Fruit fly (Drosophila melanogaster): Measurements from ENCODE around the gene CG43693.

CG43693 gene

DNA sequence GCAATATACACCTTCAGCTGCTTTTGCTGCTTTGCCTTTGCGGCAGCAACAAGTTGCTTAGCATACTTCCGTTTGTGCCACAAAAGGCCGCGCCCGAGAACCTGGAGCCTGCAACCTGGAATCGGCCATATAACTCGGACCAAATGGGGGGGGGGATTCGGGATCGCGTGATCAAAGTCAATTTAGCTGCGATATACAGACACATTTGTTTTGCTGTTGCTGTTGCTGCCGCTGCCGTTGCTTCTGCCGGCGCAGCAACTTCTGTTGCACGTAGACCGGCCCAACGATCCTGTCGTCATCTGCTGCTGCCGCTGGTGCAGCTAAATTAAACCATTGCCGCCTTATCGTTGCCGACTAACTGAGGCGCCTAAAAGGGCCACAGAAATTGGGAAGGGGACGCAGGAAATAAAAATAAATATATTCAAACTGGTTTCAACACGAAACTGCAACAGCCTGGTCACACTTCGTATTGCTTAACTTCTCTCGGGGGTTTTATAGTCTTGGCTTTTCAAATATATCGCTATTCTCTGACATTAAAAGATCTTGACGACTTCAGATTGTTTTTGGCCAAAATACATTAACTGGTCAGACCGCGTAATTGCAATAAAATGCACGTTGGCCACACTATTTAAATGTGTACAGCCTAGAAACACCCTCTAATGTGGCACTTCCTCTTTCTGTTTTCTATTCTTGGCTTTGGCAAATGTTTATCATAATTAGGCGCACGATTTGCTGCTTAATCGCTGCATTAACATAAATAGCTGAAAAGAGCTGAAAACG is 59.7 kb downstream of the CG43693 start:
- no peak for TF ChIP-seq noc (tag; optimal IDR thresholded peaks at IDR 0.05)

DNA sequence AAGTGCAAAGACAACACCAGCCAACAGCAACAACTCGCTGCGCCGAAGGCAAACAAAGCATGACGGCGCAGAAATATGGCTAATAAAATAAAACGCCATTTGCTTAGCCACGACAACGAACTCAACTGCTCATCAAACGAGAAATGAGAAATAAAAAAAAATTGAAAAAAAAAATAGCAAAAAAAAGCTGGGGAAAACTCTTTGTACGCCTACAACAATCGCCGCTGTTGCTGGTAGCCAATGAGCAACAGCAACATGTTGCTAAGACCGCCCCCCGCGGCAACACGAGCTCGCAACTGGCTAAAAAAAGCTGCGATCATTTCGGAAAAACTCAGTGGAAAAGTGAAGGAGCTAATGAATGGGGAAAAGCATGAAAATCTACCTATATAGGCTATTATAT is 61.3 kb downstream of the CG43693 start:
- TF ChIP-seq noc (tag; optimal IDR thresholded peaks at IDR 0.05) = no peak

dm6 chr3L:10989305-10989704 is 61.9 kb downstream of the CG43693 start:
- no peak for TF ChIP-seq noc (tag; optimal IDR thresholded peaks at IDR 0.05)

DNA sequence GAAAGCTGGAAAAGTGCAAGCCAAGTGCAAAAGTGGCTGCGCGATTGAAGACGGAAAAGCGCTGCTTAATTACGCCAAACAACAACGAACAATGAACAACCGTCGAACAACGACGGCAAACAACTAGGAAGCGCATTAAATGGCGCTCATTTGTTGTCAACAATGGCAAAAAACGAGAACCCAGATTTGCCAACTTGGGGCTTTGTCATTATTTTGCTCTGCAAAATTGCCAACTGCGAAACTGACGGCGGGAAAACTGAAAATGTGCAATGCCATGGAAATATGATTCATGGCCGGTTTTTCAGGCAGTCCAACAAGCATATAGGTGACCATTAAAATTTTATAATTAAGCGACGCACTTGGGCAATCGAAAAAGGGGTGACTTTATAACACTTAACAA is 62.6 kb downstream of the CG43693 start:
- no peak for TF ChIP-seq noc (tag; optimal IDR thresholded peaks at IDR 0.05)

- no peak for TF ChIP-seq noc (tag; optimal IDR thresholded peaks at IDR 0.05)
These were observed 64.6 kb downstream of the CG43693 start for dm6 chr3L:10986613-10987012.

Measured in whole organism, larva.